Worm (Caenorhabditis elegans) whole organism, young adult: ENCODE results near the gene act-5.

ENCODE experiments used
- B0261.1 ChIP-seq: sonication (generic microtip); optimal IDR thresholded peaks from 2 replicates; lab custom pipeline; 2016; ENCODE audit warnings: mild to moderate bottlenecking, missing genetic modification characterization, moderate library complexity, missing compliant biosample characterization
- D2030.7 ChIP-seq: fragments of 200-800 bp; sonication (Bioruptor generic); IDR thresholded peaks from 2 replicates; pipeline ENCODE4 v1.3.6; 2022; ENCODE audit warnings: missing genetic modification reagents, missing genetic modification characterization, missing compliant biosample characterization
- Y56A3A.18 ChIP-seq: fragments of 200-800 bp; sonication (Bioruptor generic); IDR thresholded peaks from 2 replicates; pipeline ENCODE4 v1.3.6; 2022; ENCODE audit warnings: missing genetic modification reagents, missing genetic modification characterization, missing compliant biosample characterization
- Y95B8A.8 ChIP-seq: fragments of 200-800 bp; sonication (Bioruptor generic); IDR thresholded peaks from 2 replicates; pipeline ENCODE4 v1.3.6; 2022; ENCODE audit warnings: missing genetic modification reagents, missing genetic modification characterization, missing compliant biosample characterization
- ama-1 ChIP-seq, 3 experiments: fragments of 150-350 bp in 1 of 3; sonication (generic microtip) in 2 of 3; optimal IDR thresholded peaks; 2 replicates each; lab custom pipeline; 2014 to 2018; ENCODE audit warnings: missing biosample characterization in 2 of 3, missing genetic modification characterization in 2 of 3, missing genetic modification reagents in 2 of 3
- aptf-2 ChIP-seq: fragments of 200-800 bp; sonication (Bioruptor generic); conservative IDR thresholded peaks from 2 replicates; pipeline ENCODE4 v1.3.6; 2022; ENCODE audit warnings: missing genetic modification reagents, missing genetic modification characterization, missing compliant biosample characterization
- bed-2 ChIP-seq: fragments of 200-800 bp; sonication (Bioruptor generic); IDR thresholded peaks from 2 replicates; pipeline ENCODE4 v1.3.6; 2022; ENCODE audit warnings: missing genetic modification reagents, missing genetic modification characterization, missing compliant biosample characterization
- ceh-58 ChIP-seq: fragments of 200-800 bp; sonication (Bioruptor generic); IDR thresholded peaks from 2 replicates; pipeline ENCODE4 v1.3.6; 2022; ENCODE audit warnings: missing genetic modification characterization, missing compliant biosample characterization
- egl-44 ChIP-seq: fragments of 200-800 bp; sonication (Bioruptor generic); IDR thresholded peaks from 2 replicates; pipeline ENCODE4 v1.3.6; 2022; ENCODE audit warnings: missing genetic modification reagents, missing genetic modification characterization, missing compliant biosample characterization
- hlh-26 ChIP-seq: fragments of 200-800 bp; sonication (Bioruptor generic); conservative IDR thresholded peaks from 2 replicates; pipeline ENCODE4 v1.3.6; 2022; ENCODE audit warnings: missing genetic modification reagents, missing genetic modification characterization, missing compliant biosample characterization
- lsy-27 ChIP-seq: sonication (generic microtip); optimal IDR thresholded peaks from 2 replicates; lab custom pipeline; 2017; ENCODE audit warnings: missing genetic modification characterization, mild to moderate bottlenecking, missing compliant biosample characterization, antibody characterized with exemption, missing genotype, borderline replicate concordance; ENCODE audit not compliant: insufficient read depth
- pha-4 ChIP-seq: fragments of 150-350 bp; sonication (generic microtip); optimal IDR thresholded peaks from 2 replicates; lab custom pipeline; 2014; ENCODE audit warnings: missing biosample characterization, missing genetic modification reagents, missing genetic modification characterization
- sdz-38 ChIP-seq: sonication (generic microtip); optimal IDR thresholded peaks from 2 replicates; lab custom pipeline; 2016; ENCODE audit warnings: missing genotype, missing genetic modification characterization, missing compliant biosample characterization
- snpc-4 ChIP-seq, 5 experiments: fragments of 150-350 bp in 1 of 5; sonication (generic microtip) in 4 of 5; optimal IDR thresholded peaks; 2 replicates each; lab custom pipeline; 2014 to 2018; ENCODE audit warnings: missing genetic modification characterization in 5 of 5, missing biosample characterization in 3 of 5, antibody characterized with exemption in 2 of 5, mild to moderate bottlenecking in 2 of 5, missing compliant biosample characterization in 2 of 5, missing genotype in 2 of 5, moderate library complexity in 2 of 5, missing genetic modification reagents in 1 of 5

- TF ChIP-seq pha-4 (tag; lab: Kevin White, UChicago) (no peak), D2030.7 (no peak), bed-2 (GFP tag; lab: Robert Waterston, UW) (no peak), sdz-38 (no peak), B0261.1 (no peak), ama-1 (optimal IDR thresholded peaks at IDR 0.05; lab: Kevin White, UChicago) (no peak), ama-1 (GFP tag; optimal IDR thresholded peaks at IDR 0.05; lab: Kevin White, UChicago) (no peak), Y95B8A.8 (GFP tag; lab: Robert Waterston, UW) (no peak), hlh-26 (GFP tag; lab: Robert Waterston, UW) (no peak), aptf-2 (no peak), lsy-27 (no peak), snpc-4 (GFP tag; optimal IDR thresholded peaks at IDR 0.05; lab: Kevin White, UChicago) (no peak), snpc-4 (tag; optimal IDR thresholded peaks at IDR 0.05; lab: Kevin White, UChicago) (no peak), Y56A3A.18 (GFP tag; lab: Robert Waterston, UW) (no peak), egl-44 (GFP tag; lab: Robert Waterston, UW) (no peak), ceh-58 (no peak)
These were observed 999 bp upstream of the act-5 start for ce11 chrIII:13606865-13607264.
